Worm (Caenorhabditis elegans) whole organism, L2 larva: ENCODE measurements around the gene F57G4.10.

Experiments
- blmp-1 ChIP-seq: sonication (generic microtip); optimal IDR thresholded peaks from 2 replicates; lab custom pipeline; 2017; ENCODE audit warnings: missing genetic modification characterization, mild to moderate bottlenecking, missing compliant biosample characterization, antibody characterized with exemption, moderate library complexity; ENCODE audit not compliant: insufficient read depth
- elt-1 ChIP-seq: fragments of 150-350 bp; optimal IDR thresholded peaks from 2 replicates; lab custom pipeline; 2014; ENCODE audit warnings: missing biosample characterization, missing genetic modification characterization
- lin-13 ChIP-seq: fragments of 150-350 bp; optimal IDR thresholded peaks from 2 replicates; lab custom pipeline; 2014; ENCODE audit warnings: missing biosample characterization, missing genetic modification reagents, missing genetic modification characterization
- nhr-77 ChIP-seq: fragments of 150-350 bp; optimal IDR thresholded peaks from 2 replicates; lab custom pipeline; 2014; ENCODE audit warnings: missing biosample characterization, missing genetic modification characterization
- snpc-4 ChIP-seq: fragments of 150-350 bp; optimal IDR thresholded peaks from 2 replicates; lab custom pipeline; 2014; ENCODE audit warnings: missing biosample characterization, missing genetic modification characterization

DNA sequence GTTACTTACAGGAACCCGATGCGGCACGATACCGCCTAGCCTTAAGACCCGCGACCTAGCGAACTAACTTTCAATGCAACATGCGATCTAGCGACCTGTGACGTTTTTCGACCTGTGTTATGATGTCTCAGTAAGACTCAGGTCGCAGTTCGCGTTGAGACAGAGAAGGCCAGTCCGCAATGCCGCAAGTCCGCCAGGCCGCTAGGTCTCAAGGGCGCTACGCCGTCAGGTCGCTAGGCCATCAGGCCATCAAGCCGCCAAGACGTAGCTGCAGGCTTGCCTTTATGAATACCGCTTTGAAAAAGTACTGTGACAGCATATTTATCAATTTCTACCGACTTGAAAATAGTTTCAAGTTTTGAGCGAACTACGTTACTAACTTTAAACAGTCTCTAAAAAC is 33.0 kb upstream of the F57G4.10 start:
- TF ChIP-seq nhr-77 (no peak), snpc-4 (tag; lab: Kevin White, UChicago) (no peak), lin-13 (GFP tag; lab: Kevin White, UChicago) (no peak), blmp-1 (tag; lab: Kevin White, UChicago) (no peak), elt-1 (tag; lab: Kevin White, UChicago) (no peak)
